Fruit fly (Drosophila melanogaster): ENCODE results near the gene CG16717.

- TF ChIP-seq ovo (GFP tag; optimal IDR thresholded peaks at IDR 0.05) (no peak), Crg-1 (GFP tag; optimal IDR thresholded peaks at IDR 0.05) (no peak), CG11617 (GFP tag; optimal IDR thresholded peaks at IDR 0.05) (no peak)
Measured at dm6 chr3L:9694169-9694866, 15.3 kb downstream of the CG16717 start.

Measured in whole organism, adult.